Worm (Caenorhabditis elegans) whole organism, L1 larva: ENCODE results near the gene H39E20.1.

Source experiments
- C04F5.9 ChIP-seq: sonication (generic microtip); optimal IDR thresholded peaks from 2 replicates; lab custom pipeline; 2016; ENCODE audit warnings: missing genetic modification characterization, missing compliant biosample characterization
- aly-2 ChIP-seq: fragments of 150-350 bp; optimal IDR thresholded peaks from 2 replicates; lab custom pipeline; 2014; ENCODE audit warnings: missing biosample characterization, missing genetic modification characterization
- ama-1 ChIP-seq: fragments of 150-350 bp; optimal IDR thresholded peaks from 2 replicates; lab custom pipeline; 2014
- ces-1 ChIP-seq: fragments of 150-350 bp; optimal IDR thresholded peaks from 2 replicates; lab custom pipeline; 2014; ENCODE audit warnings: missing biosample characterization, missing genetic modification reagents, missing genetic modification characterization
- egl-27 ChIP-seq, 2 experiments: fragments of 150-350 bp in 1 of 2; sonication (generic microtip); optimal IDR thresholded peaks; 3 replicates each; lab custom pipeline; 2017 to 2018; ENCODE audit warnings: missing biosample characterization in 2 of 2, missing genetic modification characterization in 2 of 2, missing genetic modification reagents in 2 of 2
- elt-2 ChIP-seq: sonication (generic microtip); optimal IDR thresholded peaks from 2 replicates; lab custom pipeline; 2016; ENCODE audit warnings: missing genetic modification characterization, mild to moderate bottlenecking, inconsistent platforms, missing compliant biosample characterization, missing genetic modification reagents
- grh-1 ChIP-seq: fragments of 200-800 bp; sonication (Bioruptor generic); IDR thresholded peaks from 2 replicates; pipeline ENCODE4 v1.3.6; 2022; ENCODE audit warnings: missing genetic modification reagents, missing genetic modification characterization, missing compliant biosample characterization
- lin-39 ChIP-seq: fragments of 150-350 bp; optimal IDR thresholded peaks from 2 replicates; lab custom pipeline; 2014; ENCODE audit warnings: missing biosample characterization, missing genetic modification reagents, missing genetic modification characterization
- lsy-2 ChIP-seq, 2 experiments: fragments of 150-350 bp; optimal IDR thresholded peaks; 2 replicates each; lab custom pipeline; 2014; ENCODE audit warnings: missing biosample characterization in 2 of 2, missing genetic modification characterization in 2 of 2

ce11 chrX:1445696-1446095 is 48.3 kb upstream of the H39E20.1 start:
- TF ChIP-seq lsy-2 (tag; optimal IDR thresholded peaks at IDR 0.05; lab: Kevin White, UChicago) (no peak), ama-1 (lab: Kevin White, UChicago) (peak; percentile 26), egl-27 (tag; optimal IDR thresholded peaks at IDR 0.05; lab: Kevin White, UChicago) (no peak), aly-2 (tag; lab: Kevin White, UChicago) (no peak), elt-2 (tag; lab: Kevin White, UChicago) (no peak), C04F5.9 (tag; lab: Kevin White, UChicago) (no peak), grh-1 (GFP tag; lab: Robert Waterston, UW) (no peak), ces-1 (GFP tag; lab: Kevin White, UChicago) (no peak), lin-39 (tag; lab: Kevin White, UChicago) (no peak)
